Worm (Caenorhabditis elegans): Measurements from ENCODE around the gene coq-2.

coq-2 gene

ce11 chrIII:6888999-6889824, 46.6 kb upstream of the coq-2 start, which contains the start of the genes brd-1 and K04C2.2:
TSS of gene brd-1 (minus strand) at chrIII:6889504.
TSS of gene K04C2.2 (plus strand) at chrIII:6889774.
- TF ChIP-seq ces-1 (GFP tag; optimal IDR thresholded peaks at IDR 0.05): peak; percentile 48
- no peak for TF ChIP-seq ceh-39 (tag; optimal IDR thresholded peaks at IDR 0.05)
- TF ChIP-seq lsy-2 (tag; optimal IDR thresholded peaks at IDR 0.05): no peak

- TF ChIP-seq blmp-1 (tag; optimal IDR thresholded peaks at IDR 0.05) (no peak), snpc-4 (tag; optimal IDR thresholded peaks at IDR 0.05) (no peak), pha-4 (tag; optimal IDR thresholded peaks at IDR 0.05) (no peak), nhr-237 (tag; optimal IDR thresholded peaks at IDR 0.05) (no peak), lsy-2 (tag; optimal IDR thresholded peaks at IDR 0.05) (no peak)
These were observed 44.2 kb upstream of the coq-2 start, which contains the start of gene K04C2.5 for ce11 chrIII:6891560-6891959. TSS of gene K04C2.5 (minus strand) at chrIII:6891660.

- TF ChIP-seq mep-1 (tag; optimal IDR thresholded peaks at IDR 0.05): peak; percentile 15
- peak; percentile 68 for TF ChIP-seq unc-62 (GFP tag; optimal IDR thresholded peaks at IDR 0.05)
- no peak for TF ChIP-seq sem-2 (GFP tag; optimal IDR thresholded peaks at IDR 0.05)
- no peak for TF ChIP-seq nhr-28 (tag; optimal IDR thresholded peaks at IDR 0.05)
- no peak for TF ChIP-seq nhr-2 (tag; optimal IDR thresholded peaks at IDR 0.05)
- TF ChIP-seq cnd-1 (tag; optimal IDR thresholded peaks at IDR 0.05): no peak
- TF ChIP-seq unc-39 (tag; optimal IDR thresholded peaks at IDR 0.05): no peak
- TF ChIP-seq flh-1 (GFP tag; optimal IDR thresholded peaks at IDR 0.05): no peak
- TF ChIP-seq snpc-4 (tag; optimal IDR thresholded peaks at IDR 0.05): no peak
- TF ChIP-seq mab-5 (tag; optimal IDR thresholded peaks at IDR 0.05): no peak
- no peak for TF ChIP-seq nhr-12 (tag; optimal IDR thresholded peaks at IDR 0.05)
- TF ChIP-seq hlh-1 (tag; optimal IDR thresholded peaks at IDR 0.05): peak; percentile 36
- TF ChIP-seq lsy-2 (tag; optimal IDR thresholded peaks at IDR 0.05): no peak
- TF ChIP-seq ceh-43 (GFP tag; optimal IDR thresholded peaks at IDR 0.05): no peak
- TF ChIP-seq lin-32 (GFP tag; optimal IDR thresholded peaks at IDR 0.05): no peak
- TF ChIP-seq nhr-237 (tag; optimal IDR thresholded peaks at IDR 0.05): no peak
- TF ChIP-seq nhr-76 (tag; optimal IDR thresholded peaks at IDR 0.05): no peak
- no peak for TF ChIP-seq elt-1 (tag; optimal IDR thresholded peaks at IDR 0.05; ENCODE audit: borderline replicate concordance, insufficient read depth)
- no peak for TF ChIP-seq ces-1 (GFP tag; optimal IDR thresholded peaks at IDR 0.05)
- no peak for TF ChIP-seq ztf-11 (tag; optimal IDR thresholded peaks at IDR 0.05)
- no peak for TF ChIP-seq pha-4 (tag; optimal IDR thresholded peaks at IDR 0.05)
- no peak for TF ChIP-seq ceh-83 (GFP tag; optimal IDR thresholded peaks at IDR 0.05)
- TF ChIP-seq blmp-1 (tag; optimal IDR thresholded peaks at IDR 0.05): no peak
These were observed 40.6 kb upstream of the coq-2 start for ce11 chrIII:6895166-6895565.

- TF ChIP-seq elt-1 (tag; optimal IDR thresholded peaks at IDR 0.05; ENCODE audit: borderline replicate concordance, insufficient read depth): no peak
- TF ChIP-seq nhr-76 (tag; optimal IDR thresholded peaks at IDR 0.05): no peak
- no peak for TF ChIP-seq ceh-39 (tag; optimal IDR thresholded peaks at IDR 0.05)
- no peak for TF ChIP-seq hlh-1 (tag; optimal IDR thresholded peaks at IDR 0.05)
- TF ChIP-seq unc-39 (tag; optimal IDR thresholded peaks at IDR 0.05): no peak
- TF ChIP-seq elt-3 (tag; optimal IDR thresholded peaks at IDR 0.05): no peak
- TF ChIP-seq snpc-4 (tag; optimal IDR thresholded peaks at IDR 0.05): no peak
- TF ChIP-seq bed-3 (GFP tag; optimal IDR thresholded peaks at IDR 0.05): no peak
- TF ChIP-seq ceh-83 (GFP tag; optimal IDR thresholded peaks at IDR 0.05): no peak
- TF ChIP-seq ceh-43 (GFP tag; optimal IDR thresholded peaks at IDR 0.05): no peak
- no peak for TF ChIP-seq M03D4.4 (tag; optimal IDR thresholded peaks at IDR 0.05)
These were observed 40.1 kb upstream of the coq-2 start for ce11 chrIII:6895677-6896076.

- peak; percentile 61 for TF ChIP-seq ces-1 (GFP tag; optimal IDR thresholded peaks at IDR 0.05)
- TF ChIP-seq lsy-2 (tag; optimal IDR thresholded peaks at IDR 0.05): no peak
- TF ChIP-seq unc-62 (GFP tag; optimal IDR thresholded peaks at IDR 0.05): peak; percentile 73
- peak; percentile 18 for TF ChIP-seq hlh-1 (tag; optimal IDR thresholded peaks at IDR 0.05)
These were observed 38.1 kb upstream of the coq-2 start, which contains the start of gene T07E3.4 for ce11 chrIII:6897587-6898064. TSS of gene T07E3.4 (plus strand) at chrIII:6898014.

- TF ChIP-seq ceh-39 (tag; optimal IDR thresholded peaks at IDR 0.05): no peak
- peak; percentile 60 for TF ChIP-seq unc-120 (tag; optimal IDR thresholded peaks at IDR 0.05; ENCODE audit: poor library complexity, severe bottlenecking)
- TF ChIP-seq hlh-1 (tag; optimal IDR thresholded peaks at IDR 0.05): peak; percentile 28
- TF ChIP-seq elt-3 (tag; optimal IDR thresholded peaks at IDR 0.05): no peak
These were observed 37.2 kb upstream of the coq-2 start for ce11 chrIII:6898518-6898917.
